Fruit fly (Drosophila melanogaster) Kc167 (cell line): ENCODE data around the gene CG4440.

Experiments
- h ChIP-seq: fragments of >200 bp; optimal IDR thresholded peaks from 3 replicates; lab custom pipeline; 2018; ENCODE audit warnings: missing external identifiers
- insv ChIP-seq: fragments of >200 bp; optimal IDR thresholded peaks from 3 replicates; lab custom pipeline; 2018; ENCODE audit warnings: missing external identifiers
- psq ChIP-seq: fragments of >200 bp; optimal IDR thresholded peaks from 2 replicates; lab custom pipeline; 2017; ENCODE audit warnings: missing external identifiers
- ttk ChIP-seq: sonication (Bioruptor generic); optimal IDR thresholded peaks from 2 replicates; lab custom pipeline; 2017; ENCODE audit warnings: missing external identifiers

DNA sequence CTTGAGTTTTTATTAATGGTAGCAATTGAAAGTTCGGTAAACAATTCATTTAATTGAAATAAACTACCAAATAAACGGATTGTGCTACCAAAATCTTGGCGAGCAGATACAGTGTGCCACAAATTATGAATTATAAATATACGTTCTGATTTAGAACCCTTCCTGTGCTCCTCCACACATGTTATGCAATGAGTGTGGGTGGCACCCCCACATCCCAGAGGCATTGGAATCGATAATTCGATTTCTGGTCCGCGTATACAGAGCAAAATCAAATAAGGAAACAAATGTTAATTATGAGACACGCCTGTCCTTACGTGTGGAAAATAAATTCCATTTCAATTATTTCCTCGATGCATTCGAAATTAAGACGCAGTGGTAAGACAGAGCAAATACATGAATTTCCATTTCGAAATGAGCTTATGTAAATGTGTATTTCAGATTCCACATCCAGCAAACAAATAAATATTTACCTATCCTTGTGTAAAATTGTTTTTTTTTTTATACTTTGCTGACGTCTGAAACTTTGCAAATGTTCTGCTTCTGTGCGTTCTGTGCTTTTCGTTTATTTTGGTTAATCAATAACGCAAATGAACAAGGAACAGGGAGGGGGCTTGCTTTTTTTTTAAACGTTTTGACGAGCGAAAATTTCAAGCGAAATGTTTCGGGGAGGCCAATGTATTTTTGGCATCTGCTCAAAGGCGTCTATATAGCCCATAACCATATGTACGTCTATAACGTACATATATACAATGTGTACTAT lies 7.7 kb upstream of the CG4440 start:
- TF ChIP-seq psq (lab: Kevin White, UChicago) (no peak), ttk (lab: Kevin White, UChicago) (no peak), insv (no peak), h (no peak)
